Fruit fly (Drosophila melanogaster): ENCODE results near the gene toe.

DNA sequence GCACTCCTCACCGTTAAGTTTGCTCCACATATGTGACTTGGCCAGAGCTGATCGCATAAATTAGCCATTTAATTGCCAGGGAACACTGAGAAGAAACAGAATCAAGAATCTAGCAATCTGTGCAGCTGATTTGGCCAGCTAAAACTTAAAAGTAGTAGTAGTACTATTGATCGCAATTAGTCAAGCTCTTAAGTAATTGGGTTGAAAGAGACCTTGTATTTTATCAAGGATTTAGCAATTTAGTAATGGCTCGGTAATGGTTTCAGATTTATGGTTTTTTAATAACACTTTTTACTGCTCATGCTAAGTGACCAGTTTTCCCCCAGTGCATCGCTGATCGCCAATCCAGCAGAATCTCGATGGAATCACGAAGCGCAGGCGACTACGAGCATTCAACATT lies 22.6 kb upstream of the toe start:
- TF ChIP-seq h (optimal IDR thresholded peaks at IDR 0.05), result no peak
- TF ChIP-seq Myc (optimal IDR thresholded peaks at IDR 0.05), result no peak
- no peak for TF ChIP-seq psq (optimal IDR thresholded peaks at IDR 0.05)
